Worm (Caenorhabditis elegans): Measurements from ENCODE around the gene F59G1.4.

The F59G1.4 gene

ce11 chrII:5944268-5944667, 48.3 kb downstream of the F59G1.4 start, which contains the start of gene B0034.2:
TSS of gene B0034.2 (minus strand) at chrII:5944368.
- TF ChIP-seq hmg-11 (tag; optimal IDR thresholded peaks at IDR 0.05): no peak
- no peak for TF ChIP-seq fos-1 (tag; optimal IDR thresholded peaks at IDR 0.05)
- TF ChIP-seq nhr-43 (tag; optimal IDR thresholded peaks at IDR 0.05; ENCODE audit: poor library complexity, severe bottlenecking): no peak
- no peak for TF ChIP-seq unc-62 (GFP tag; optimal IDR thresholded peaks at IDR 0.05)
- no peak for TF ChIP-seq snpc-4 (tag; optimal IDR thresholded peaks at IDR 0.05)
- TF ChIP-seq mdl-1 (tag; optimal IDR thresholded peaks at IDR 0.05): no peak
- TF ChIP-seq ceh-16 (tag; optimal IDR thresholded peaks at IDR 0.05): no peak
- TF ChIP-seq nhr-77 (tag; optimal IDR thresholded peaks at IDR 0.05): no peak
- no peak for TF ChIP-seq fkh-2 (tag; optimal IDR thresholded peaks at IDR 0.05)
- TF ChIP-seq jun-1 (tag; optimal IDR thresholded peaks at IDR 0.05): no peak

ce11 chrII:5945818-5946217, 49.8 kb downstream of the F59G1.4 start:
- no peak for TF ChIP-seq zag-1 (tag; optimal IDR thresholded peaks at IDR 0.05)

ce11 chrII:5946438-5946837, 50.5 kb downstream of the F59G1.4 start:
- TF ChIP-seq unc-39 (tag; optimal IDR thresholded peaks at IDR 0.05) (no peak), fkh-10 (GFP tag; optimal IDR thresholded peaks at IDR 0.05) (peak; percentile 59), unc-62 (GFP tag; optimal IDR thresholded peaks at IDR 0.05) (no peak), nhr-23 (tag; optimal IDR thresholded peaks at IDR 0.05) (no peak), snpc-4 (tag; optimal IDR thresholded peaks at IDR 0.05) (no peak), eor-1 (tag; optimal IDR thresholded peaks at IDR 0.05) (no peak), tbx-2 (tag; optimal IDR thresholded peaks at IDR 0.05) (no peak)

ce11 chrII:5948681-5949080, 52.7 kb downstream of the F59G1.4 start:
- TF ChIP-seq sea-2 (GFP tag; optimal IDR thresholded peaks at IDR 0.05) (no peak), elt-2 (tag; optimal IDR thresholded peaks at IDR 0.05) (no peak), pha-4 (tag; optimal IDR thresholded peaks at IDR 0.05) (no peak), snpc-4 (tag; optimal IDR thresholded peaks at IDR 0.05) (no peak), ceh-28 (tag; optimal IDR thresholded peaks at IDR 0.05) (no peak), egl-27 (tag; optimal IDR thresholded peaks at IDR 0.05) (no peak), R02D3.7 (tag; optimal IDR thresholded peaks at IDR 0.05) (no peak), lsy-12 (tag; optimal IDR thresholded peaks at IDR 0.05) (no peak), elt-3 (tag; optimal IDR thresholded peaks at IDR 0.05) (no peak), tbx-2 (tag; optimal IDR thresholded peaks at IDR 0.05) (no peak), ZK546.5 (tag; optimal IDR thresholded peaks at IDR 0.05) (no peak), nfya-1 (tag; optimal IDR thresholded peaks at IDR 0.05; ENCODE audit: insufficient read depth) (peak; percentile 42), egl-5 (tag; optimal IDR thresholded peaks at IDR 0.05) (peak; percentile 35), lin-39 (tag; optimal IDR thresholded peaks at IDR 0.05) (peak; percentile 54), jun-1 (tag; optimal IDR thresholded peaks at IDR 0.05) (no peak), nhr-76 (tag; optimal IDR thresholded peaks at IDR 0.05) (no peak), nhr-28 (tag; optimal IDR thresholded peaks at IDR 0.05) (no peak), fkh-2 (tag; optimal IDR thresholded peaks at IDR 0.05) (no peak), pqm-1 (tag; optimal IDR thresholded peaks at IDR 0.05) (no peak), mml-1 (tag; optimal IDR thresholded peaks at IDR 0.05) (no peak), nhr-237 (tag; optimal IDR thresholded peaks at IDR 0.05) (no peak), hmg-11 (tag; optimal IDR thresholded peaks at IDR 0.05) (peak; percentile 40), ceh-16 (tag; optimal IDR thresholded peaks at IDR 0.05) (no peak), ztf-4 (tag; optimal IDR thresholded peaks at IDR 0.05) (no peak), fkh-10 (GFP tag; optimal IDR thresholded peaks at IDR 0.05) (peak; percentile 72), unc-62 (GFP tag; optimal IDR thresholded peaks at IDR 0.05) (no peak), nhr-11 (tag; optimal IDR thresholded peaks at IDR 0.05) (peak; percentile 25), nhr-12 (tag; optimal IDR thresholded peaks at IDR 0.05) (no peak), mdl-1 (tag; optimal IDR thresholded peaks at IDR 0.05) (no peak), ceh-82 (tag; optimal IDR thresholded peaks at IDR 0.05) (no peak)

All from whole organism, L3 larva.